Fruit fly (Drosophila melanogaster): ENCODE data around the gene CG1792.

dm6 chr3R:31580032-31580431 lies 36.1 kb upstream of the CG1792 start:
- TF ChIP-seq CG12071 (GFP tag; optimal IDR thresholded peaks at IDR 0.05) (no peak), Hand (GFP tag; optimal IDR thresholded peaks at IDR 0.05) (no peak), HLH3B (GFP tag; IDR thresholded peaks at IDR 0.05) (no peak), scrt (GFP tag; optimal IDR thresholded peaks at IDR 0.05) (no peak), Pdp1 (GFP tag; optimal IDR thresholded peaks at IDR 0.05) (no peak), cwo (GFP tag; optimal IDR thresholded peaks at IDR 0.05) (no peak)

Data from whole organism, embryonic.